Worm (Caenorhabditis elegans) whole organism, L4/young adult: ENCODE results near the gene srw-76.

Source experiments
- dao-5 ChIP-seq: sonication (generic microtip); optimal IDR thresholded peaks from 2 replicates; lab custom pipeline; 2016; ENCODE audit warnings: missing genotype, missing genetic modification characterization, moderate library complexity, missing compliant biosample characterization
- him-1 ChIP-seq: sonication (generic microtip); optimal IDR thresholded peaks from 2 replicates; lab custom pipeline; 2016; ENCODE audit warnings: missing genotype, missing genetic modification reagents, missing genetic modification characterization, missing compliant biosample characterization

- TF ChIP-seq him-1: no peak
- TF ChIP-seq dao-5 (tag; lab: Kevin White, UChicago): no peak
Measured at ce11 chrV:16635911-16636310, 2.2 kb downstream of the srw-76 start, which contains the start of gene mltn-11.
